Worm (Caenorhabditis elegans) whole organism, mixed stage, embryonic: ENCODE results near the gene peb-1.

Experiments
- nhr-76 ChIP-seq: sonication (generic microtip); optimal IDR thresholded peaks from 2 replicates; lab custom pipeline; 2017; ENCODE audit warnings: missing biosample characterization, missing genetic modification characterization
- sptf-1 ChIP-seq: sonication (generic microtip); optimal IDR thresholded peaks from 2 replicates; lab custom pipeline; 2017; ENCODE audit warnings: mild to moderate bottlenecking, missing genetic modification characterization, moderate library complexity, missing compliant biosample characterization

DNA sequence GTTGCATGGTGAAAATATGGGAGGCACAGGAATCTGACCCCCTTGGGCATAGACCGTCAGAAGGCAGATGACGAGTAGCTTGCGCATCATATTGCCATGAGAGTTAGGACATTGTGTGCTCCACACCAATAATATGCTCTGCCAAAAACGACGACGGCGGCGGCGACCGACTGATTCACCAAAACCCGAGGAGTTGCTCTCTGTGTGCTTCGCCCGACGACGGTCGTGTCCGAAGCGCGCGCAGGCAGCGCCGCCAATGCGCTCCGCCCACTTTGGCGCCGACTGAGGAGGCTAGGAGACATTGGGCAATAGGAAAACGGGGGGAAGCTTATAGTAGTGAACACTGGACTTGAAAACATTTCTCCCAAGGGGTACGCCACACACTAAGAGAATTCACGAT lies 57.1 kb downstream of the peb-1 start, which contains the start of gene AH9.6:
- no peak for TF ChIP-seq sptf-1
- no peak for TF ChIP-seq nhr-76 (tag; lab: Kevin White, UChicago)
